Fruit fly (Drosophila melanogaster) whole organism, wandering third instar larva: ENCODE data around the gene Cpr67Fa2.

ENCODE experiments used
- Abd-B ChIP-seq: fragments of >200 bp; optimal IDR thresholded peaks from 2 replicates; lab custom pipeline; 2017; ENCODE audit warnings: missing biosample characterization, missing genetic modification characterization
- CG32264 ChIP-seq: fragments of 200-800 bp; sonication (Bioruptor generic); optimal IDR thresholded peaks from 2 replicates; lab custom pipeline; 2016; ENCODE audit warnings: missing biosample characterization, missing genetic modification characterization
- CG9705 ChIP-seq: fragments of 200-800 bp; sonication (Bioruptor generic); optimal IDR thresholded peaks from 2 replicates; lab custom pipeline; 2018; ENCODE audit warnings: missing biosample characterization, mild to moderate bottlenecking, missing genetic modification characterization
- CrebA ChIP-seq: fragments of 200-800 bp; sonication (Bioruptor generic); optimal IDR thresholded peaks from 2 replicates; lab custom pipeline; 2016; ENCODE audit warnings: missing biosample characterization, mild to moderate bottlenecking, missing genetic modification characterization, borderline replicate concordance
- Dif ChIP-seq: fragments of 200-275, 200-300 bp; sonication (Bioruptor generic); optimal IDR thresholded peaks from 2 replicates; lab custom pipeline; 2018; ENCODE audit warnings: missing biosample characterization, missing genetic modification characterization; ENCODE audit not compliant: partially characterized antibody
- GATAd ChIP-seq: sonication (Bioruptor generic); optimal IDR thresholded peaks from 2 replicates; lab custom pipeline; 2016; ENCODE audit warnings: missing biosample characterization, missing genetic modification characterization
- HLH106 ChIP-seq: fragments of 200-800 bp; optimal IDR thresholded peaks from 3 replicates; lab custom pipeline; 2019; ENCODE audit warnings: missing biosample characterization, mild to moderate bottlenecking, missing genetic modification characterization, moderate library complexity
- Hnf4 ChIP-seq: fragments of 200-800 bp; sonication (Bioruptor generic); optimal IDR thresholded peaks from 2 replicates; lab custom pipeline; 2016; ENCODE audit warnings: missing biosample characterization, mild to moderate bottlenecking, missing genetic modification characterization
- Hr78 ChIP-seq: fragments of >200 bp; optimal IDR thresholded peaks from 2 replicates; lab custom pipeline; 2017; ENCODE audit warnings: missing biosample characterization, missing genetic modification characterization
- Hr83 ChIP-seq: fragments of 200-300 bp; sonication (Bioruptor generic); optimal IDR thresholded peaks from 2 replicates; lab custom pipeline; 2016; ENCODE audit warnings: missing biosample characterization, mild to moderate bottlenecking, missing genetic modification characterization, moderate library complexity; ENCODE audit not compliant: poor library complexity, severe bottlenecking
- Mio ChIP-seq: sonication (Bioruptor generic); optimal IDR thresholded peaks from 2 replicates; lab custom pipeline; 2016; ENCODE audit warnings: missing biosample characterization, missing genetic modification characterization
- Myc ChIP-seq: fragments of >200 bp; optimal IDR thresholded peaks from 2 replicates; lab custom pipeline; 2017
- N ChIP-seq: fragments of >200 bp; optimal IDR thresholded peaks from 2 replicates; lab custom pipeline; 2018; ENCODE audit warnings: missing biosample characterization, missing external identifiers, missing genetic modification characterization
- OdsH ChIP-seq: fragments of 200-800 bp; sonication (Bioruptor generic); optimal IDR thresholded peaks from 2 replicates; lab custom pipeline; 2016; ENCODE audit warnings: missing biosample characterization, mild to moderate bottlenecking, missing genetic modification characterization
- Rel ChIP-seq, 2 experiments: fragments of 200-800 bp; sonication (Bioruptor generic) in 1 of 2; optimal IDR thresholded peaks; 2 replicates in 1 of 2; 3 replicates in 1 of 2; lab custom pipeline; 2016 to 2019; ENCODE audit warnings: mild to moderate bottlenecking in 2 of 2, missing biosample characterization in 2 of 2, missing genetic modification characterization in 2 of 2, moderate library complexity in 1 of 2
- Sp1 ChIP-seq: fragments of 200-800 bp; sonication (Bioruptor generic); optimal IDR thresholded peaks from 3 replicates; lab custom pipeline; 2019; ENCODE audit warnings: missing biosample characterization, mild to moderate bottlenecking, missing genetic modification characterization, moderate library complexity
- Vsx2 ChIP-seq: fragments of 200-300, 225-300 bp; sonication (Bioruptor generic); optimal IDR thresholded peaks from 2 replicates; lab custom pipeline; 2018; ENCODE audit warnings: missing biosample characterization, missing genetic modification characterization; ENCODE audit not compliant: partially characterized antibody
- br ChIP-seq: fragments of 200-800 bp; sonication (Bioruptor generic); optimal IDR thresholded peaks from 2 replicates; lab custom pipeline; 2016; ENCODE audit warnings: missing biosample characterization, missing genetic modification characterization
- brk ChIP-seq: fragments of 200-800 bp; sonication (Bioruptor generic); optimal IDR thresholded peaks from 2 replicates; lab custom pipeline; 2016; ENCODE audit warnings: missing biosample characterization, mild to moderate bottlenecking, missing genetic modification characterization
- dl ChIP-seq, 2 experiments: fragments of 175-275, 200-275 bp in 1 of 2; fragments of 200-275 bp in 1 of 2; sonication (Bioruptor generic); optimal IDR thresholded peaks; lab custom pipeline; 2018; ENCODE audit warnings: mild to moderate bottlenecking in 2 of 2, missing biosample characterization in 2 of 2, missing genetic modification characterization in 2 of 2, moderate library complexity in 2 of 2; ENCODE audit not compliant: partially characterized antibody in 2 of 2, insufficient read depth in 1 of 2
- dmrt93B ChIP-seq: fragments of 200-800 bp; sonication (Bioruptor generic); optimal IDR thresholded peaks from 2 replicates; lab custom pipeline; 2018; ENCODE audit warnings: missing biosample characterization, mild to moderate bottlenecking, missing genetic modification characterization
- dsf ChIP-seq: sonication (Bioruptor generic); optimal IDR thresholded peaks from 2 replicates; lab custom pipeline; 2016; ENCODE audit warnings: missing biosample characterization, missing genetic modification characterization, borderline replicate concordance
- ey ChIP-seq: fragments of 200-800 bp; sonication (Bioruptor generic); optimal IDR thresholded peaks from 2 replicates; lab custom pipeline; 2016; ENCODE audit warnings: missing biosample characterization, missing genetic modification characterization
- foxo ChIP-seq, 2 experiments: fragments of 200-800 bp; sonication (Bioruptor generic); optimal IDR thresholded peaks; 2 replicates in 1 of 2; 3 replicates in 1 of 2; lab custom pipeline; 2016 to 2017; ENCODE audit warnings: missing biosample characterization in 2 of 2, missing genetic modification characterization in 2 of 2
- fru ChIP-seq: fragments of 200-800 bp; sonication (Bioruptor generic); optimal IDR thresholded peaks from 3 replicates; lab custom pipeline; 2016; ENCODE audit warnings: missing biosample characterization, mild to moderate bottlenecking, missing genetic modification characterization
- h ChIP-seq: fragments of 200-800 bp; sonication (Bioruptor generic); optimal IDR thresholded peaks from 3 replicates; lab custom pipeline; 2016; ENCODE audit warnings: missing biosample characterization, mild to moderate bottlenecking, missing genetic modification characterization
- jim ChIP-seq: fragments of 175-275, 200-325 bp; sonication (Bioruptor generic); optimal IDR thresholded peaks from 2 replicates; lab custom pipeline; 2016; ENCODE audit warnings: missing biosample characterization, mild to moderate bottlenecking, missing genetic modification characterization
- lola ChIP-seq: fragments of >200 bp; optimal IDR thresholded peaks from 2 replicates; lab custom pipeline; 2017; ENCODE audit warnings: missing biosample characterization, missing genetic modification characterization
- pan ChIP-seq: fragments of >200 bp; optimal IDR thresholded peaks from 2 replicates; lab custom pipeline; 2017
- psq ChIP-seq: fragments of 200-800 bp; sonication (Bioruptor generic); optimal IDR thresholded peaks from 3 replicates; lab custom pipeline; 2017; ENCODE audit warnings: missing biosample characterization, mild to moderate bottlenecking, missing genetic modification characterization, moderate library complexity
- rgr ChIP-seq: fragments of 200-800 bp; sonication (Bioruptor generic); optimal IDR thresholded peaks from 3 replicates; lab custom pipeline; 2016; ENCODE audit warnings: missing biosample characterization, mild to moderate bottlenecking, missing genetic modification characterization
- sage ChIP-seq: fragments of 200-800 bp; sonication (Bioruptor generic); optimal IDR thresholded peaks from 2 replicates; lab custom pipeline; 2016; ENCODE audit warnings: missing biosample characterization, mild to moderate bottlenecking, missing genetic modification characterization
- sv ChIP-seq: fragments of 200-800 bp; sonication (Bioruptor generic); optimal IDR thresholded peaks from 3 replicates; lab custom pipeline; 2016; ENCODE audit warnings: missing biosample characterization, missing genetic modification characterization
- tai ChIP-seq: sonication (Bioruptor generic); optimal IDR thresholded peaks from 2 replicates; lab custom pipeline; 2016; ENCODE audit warnings: missing biosample characterization, missing genetic modification characterization
- usp ChIP-seq: fragments of >200 bp; optimal IDR thresholded peaks from 2 replicates; lab custom pipeline; 2017; ENCODE audit warnings: missing biosample characterization, missing genetic modification characterization
- woc ChIP-seq: sonication (Bioruptor generic); optimal IDR thresholded peaks from 2 replicates; lab custom pipeline; 2016; ENCODE audit warnings: missing biosample characterization, mild to moderate bottlenecking, missing genetic modification characterization

Gene Cpr67Fa2

dm6 chr3L:10849620-10850302, 41.8 kb upstream of the Cpr67Fa2 start:
- TF ChIP-seq psq (GFP tag; lab: Kevin White, UChicago) = peak; percentile 60
- no peak for TF ChIP-seq Myc (lab: Kevin White, UChicago)

dm6 chr3L:10851107-10851762, 40.3 kb upstream of the Cpr67Fa2 start:
- no peak for TF ChIP-seq HLH106 (tag; lab: Kevin White, UChicago)
- TF ChIP-seq dl (GFP tag; optimal IDR thresholded peaks at IDR 0.05; lab: Kevin White, UChicago; ENCODE audit: insufficient read depth in 1 of 2, partially characterized antibody in 2 of 2) = peak in 1 of 2 experiments; percentile 19
- no peak for TF ChIP-seq Mio (GFP tag; lab: Kevin White, UChicago)

DNA sequence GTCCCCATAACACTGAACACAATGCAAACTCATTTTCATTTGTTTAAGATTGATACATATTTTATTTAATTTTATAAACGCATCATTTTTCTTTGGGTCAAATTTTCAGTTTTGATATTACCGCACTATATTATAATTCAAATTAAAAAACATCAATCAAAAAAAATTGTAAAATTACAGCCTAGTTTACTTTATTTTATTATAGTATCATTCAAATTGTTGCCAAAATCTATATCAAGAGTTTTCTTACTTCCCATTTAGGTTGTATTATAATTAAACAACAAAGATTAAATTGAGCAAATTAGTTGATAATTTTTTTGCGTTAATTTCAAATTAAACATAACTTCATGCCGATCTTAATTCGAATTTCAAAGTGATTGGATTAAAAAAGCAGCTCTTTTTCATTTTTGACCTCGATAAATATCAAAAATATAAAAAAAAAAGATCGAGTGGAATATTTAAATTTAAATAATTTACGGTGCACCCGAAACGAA, 39.6 kb upstream of the Cpr67Fa2 start:
- peak; percentile 70 for TF ChIP-seq HLH106 (tag; lab: Kevin White, UChicago)
- TF ChIP-seq woc (GFP tag; lab: Kevin White, UChicago) = peak; percentile 36
- no peak for TF ChIP-seq dl (GFP tag; optimal IDR thresholded peaks at IDR 0.05; lab: Kevin White, UChicago; ENCODE audit: insufficient read depth in 1 of 2, partially characterized antibody in 2 of 2)
- no peak for TF ChIP-seq GATAd (GFP tag; lab: Kevin White, UChicago)
- no peak for TF ChIP-seq Mio (GFP tag; lab: Kevin White, UChicago)
- TF ChIP-seq foxo (GFP tag; optimal IDR thresholded peaks at IDR 0.05; lab: Kevin White, UChicago) = peak in 1 of 2 experiments; percentile 70
- peak; percentile 28 for TF ChIP-seq OdsH (GFP tag; lab: Kevin White, UChicago)
- TF ChIP-seq psq (GFP tag; lab: Kevin White, UChicago) = peak; percentile 57
- TF ChIP-seq Sp1 (GFP tag; lab: Kevin White, UChicago) = peak; percentile 73
- TF ChIP-seq rgr (GFP tag; lab: Kevin White, UChicago) = peak; percentile 53
- peak; percentile 28 for TF ChIP-seq h
- TF ChIP-seq Abd-B (GFP tag; lab: Kevin White, UChicago) = no peak
- TF ChIP-seq ey (GFP tag; lab: Kevin White, UChicago) = peak; percentile 55
- peak; percentile 46 for TF ChIP-seq dmrt93B

DNA sequence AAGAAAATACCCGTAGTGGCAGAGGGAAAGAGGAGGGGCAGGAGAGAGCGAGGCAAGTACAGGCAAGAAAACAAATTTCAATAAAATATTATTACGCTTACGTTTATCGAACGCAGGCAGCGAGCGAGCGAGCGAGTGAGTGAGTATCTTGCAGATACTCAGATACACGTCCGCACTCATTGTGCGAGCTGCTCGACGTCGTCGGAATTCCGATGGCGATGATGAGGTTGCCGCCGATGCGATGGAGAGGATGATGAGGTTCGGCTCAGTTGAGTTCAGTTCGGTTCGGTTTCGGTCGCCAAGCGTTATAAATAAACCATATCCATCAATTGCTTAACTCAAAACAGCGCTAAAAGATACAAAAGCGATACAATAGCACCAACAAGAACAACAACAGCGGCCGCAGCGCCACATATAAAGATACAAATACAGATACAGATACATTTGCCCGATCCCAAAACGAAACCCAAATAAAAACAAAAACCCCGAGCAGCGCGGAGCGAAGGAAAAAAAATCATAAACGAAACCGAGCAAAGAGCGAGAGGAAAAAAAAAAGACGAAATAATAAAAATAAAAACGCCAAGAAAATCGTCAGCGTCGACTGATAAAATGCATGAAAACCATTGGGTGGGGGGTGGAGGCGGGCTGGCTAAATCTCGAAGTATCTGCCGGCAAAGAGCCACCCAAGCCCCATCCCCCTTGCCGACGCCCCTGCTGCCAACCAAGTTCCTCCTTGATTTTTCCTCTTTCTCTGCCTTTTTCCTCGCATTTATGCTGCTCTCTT, 39.0 kb upstream of the Cpr67Fa2 start:
- TF ChIP-seq Hr83 (peak; percentile 81), OdsH (GFP tag; lab: Kevin White, UChicago) (peak; percentile 58), CrebA (GFP tag; lab: Kevin White, UChicago) (peak; percentile 93), br (GFP tag; lab: Kevin White, UChicago) (peak; percentile 72), foxo (GFP tag; optimal IDR thresholded peaks at IDR 0.05; lab: Kevin White, UChicago) (peak; percentile 51 to 85), Abd-B (GFP tag; lab: Kevin White, UChicago) (no peak), dmrt93B (peak; percentile 14), GATAd (GFP tag; lab: Kevin White, UChicago) (no peak), N (GFP tag; lab: Kevin White, UChicago) (no peak), woc (GFP tag; lab: Kevin White, UChicago) (peak; percentile 8), usp (GFP tag; lab: Kevin White, UChicago) (no peak), Vsx2 (peak; percentile 49), dsf (GFP tag; lab: Kevin White, UChicago) (no peak), brk (GFP tag; lab: Kevin White, UChicago) (peak; percentile 33), Hnf4 (peak; percentile 46), fru (GFP tag; lab: Kevin White, UChicago) (peak; percentile 78), tai (GFP tag; lab: Kevin White, UChicago) (no peak), Hr78 (GFP tag; lab: Kevin White, UChicago) (no peak), rgr (GFP tag; lab: Kevin White, UChicago) (peak; percentile 21), CG32264 (GFP tag; lab: Kevin White, UChicago) (peak; percentile 75), psq (GFP tag; lab: Kevin White, UChicago) (peak; percentile 90), Mio (GFP tag; lab: Kevin White, UChicago) (no peak), Dif (GFP tag; lab: Kevin White, UChicago) (peak; percentile 75), HLH106 (tag; lab: Kevin White, UChicago) (peak; percentile 11), h (no peak), pan (lab: Kevin White, UChicago) (no peak), dl (GFP tag; optimal IDR thresholded peaks at IDR 0.05; lab: Kevin White, UChicago; ENCODE audit: insufficient read depth in 1 of 2, partially characterized antibody in 2 of 2) (peak in 1 of 2 experiments; percentile 45), jim (peak; percentile 72), lola (GFP tag; lab: Kevin White, UChicago) (no peak), Rel (GFP tag; optimal IDR thresholded peaks at IDR 0.05; lab: Kevin White, UChicago) (peak; percentile 93), Rel (tag; optimal IDR thresholded peaks at IDR 0.05; lab: Kevin White, UChicago) (peak; percentile 58), sage (GFP tag; lab: Kevin White, UChicago) (peak; percentile 74), CG9705 (GFP tag; lab: Kevin White, UChicago) (peak; percentile 4), sv (GFP tag; lab: Kevin White, UChicago) (no peak), ey (GFP tag; lab: Kevin White, UChicago) (peak; percentile 36)
